Worm (Caenorhabditis elegans) whole organism, mixed stage, embryonic: ENCODE results near the gene kqt-1.

ENCODE experiments used
- M03D4.4 ChIP-seq: sonication (generic microtip); optimal IDR thresholded peaks from 2 replicates; lab custom pipeline; 2017; ENCODE audit warnings: mild to moderate bottlenecking, missing genetic modification characterization, missing compliant biosample characterization
- bed-3 ChIP-seq: fragments of 200-800 bp; sonication (Bioruptor generic); optimal IDR thresholded peaks from 3 replicates; lab custom pipeline; 2018; ENCODE audit warnings: mild to moderate bottlenecking, missing genetic modification characterization, moderate library complexity, missing compliant biosample characterization
- ceh-39 ChIP-seq: fragments of 150-350 bp; optimal IDR thresholded peaks from 2 replicates; lab custom pipeline; 2014; ENCODE audit warnings: missing biosample characterization, missing genetic modification characterization
- ceh-43 ChIP-seq: fragments of 200-800 bp; sonication (Bioruptor generic); optimal IDR thresholded peaks from 2 replicates; lab custom pipeline; 2018; ENCODE audit warnings: mild to moderate bottlenecking, missing genetic modification characterization, moderate library complexity, missing compliant biosample characterization
- ces-1 ChIP-seq: fragments of 150-350 bp; optimal IDR thresholded peaks from 2 replicates; lab custom pipeline; 2014; ENCODE audit warnings: missing biosample characterization, missing genetic modification reagents, missing genetic modification characterization
- cnd-1 ChIP-seq: fragments of 200-800 bp; sonication (Bioruptor generic); optimal IDR thresholded peaks from 2 replicates; lab custom pipeline; 2018; ENCODE audit warnings: mild to moderate bottlenecking, missing genetic modification characterization, missing compliant biosample characterization
- elt-1 ChIP-seq: sonication (generic microtip); optimal IDR thresholded peaks from 2 replicates; lab custom pipeline; 2017; ENCODE audit warnings: missing genetic modification characterization, mild to moderate bottlenecking, missing compliant biosample characterization, antibody characterized with exemption, moderate library complexity, borderline replicate concordance; ENCODE audit not compliant: insufficient read depth
- elt-3 ChIP-seq: fragments of 150-350 bp; optimal IDR thresholded peaks from 2 replicates; lab custom pipeline; 2014; ENCODE audit warnings: missing biosample characterization, missing genetic modification characterization
- flh-1 ChIP-seq: fragments of 200-800 bp; sonication (Bioruptor generic); optimal IDR thresholded peaks from 2 replicates; lab custom pipeline; 2018; ENCODE audit warnings: mild to moderate bottlenecking, missing genetic modification characterization, moderate library complexity, missing compliant biosample characterization
- ham-2 ChIP-seq: fragments of 200-800 bp; sonication (Bioruptor generic); optimal IDR thresholded peaks from 2 replicates; lab custom pipeline; 2018; ENCODE audit warnings: mild to moderate bottlenecking, missing genetic modification characterization, missing compliant biosample characterization
- hlh-1 ChIP-seq: fragments of 150-350 bp; optimal IDR thresholded peaks from 2 replicates; lab custom pipeline; 2014; ENCODE audit warnings: missing biosample characterization, missing genetic modification reagents, missing genetic modification characterization
- lin-13 ChIP-seq: fragments of 150-350 bp; optimal IDR thresholded peaks from 2 replicates; lab custom pipeline; 2014; ENCODE audit warnings: missing biosample characterization, missing genetic modification characterization
- lin-32 ChIP-seq: fragments of 200-800 bp; sonication (Bioruptor generic); optimal IDR thresholded peaks from 2 replicates; lab custom pipeline; 2018; ENCODE audit warnings: mild to moderate bottlenecking, missing genetic modification characterization, missing compliant biosample characterization
- lsy-2 ChIP-seq: fragments of 150-350 bp; optimal IDR thresholded peaks from 2 replicates; lab custom pipeline; 2014; ENCODE audit warnings: missing biosample characterization, missing genetic modification characterization
- mep-1 ChIP-seq: fragments of 150-350 bp; optimal IDR thresholded peaks from 2 replicates; lab custom pipeline; 2017; ENCODE audit warnings: missing biosample characterization, missing genetic modification reagents, missing genetic modification characterization, inconsistent platforms
- mls-2 ChIP-seq: sonication (generic microtip); optimal IDR thresholded peaks from 2 replicates; lab custom pipeline; 2016; ENCODE audit warnings: mild to moderate bottlenecking, missing genetic modification characterization, moderate library complexity, missing compliant biosample characterization
- nhr-12 ChIP-seq: fragments of 150-350 bp; optimal IDR thresholded peaks from 2 replicates; lab custom pipeline; 2014; ENCODE audit warnings: missing biosample characterization, missing genetic modification characterization
- nhr-2 ChIP-seq: fragments of 150-350 bp; optimal IDR thresholded peaks from 2 replicates; lab custom pipeline; 2014; ENCODE audit warnings: missing biosample characterization, missing genetic modification characterization
- nhr-237 ChIP-seq: fragments of 150-350 bp; optimal IDR thresholded peaks from 2 replicates; lab custom pipeline; 2014; ENCODE audit warnings: missing biosample characterization, missing genetic modification characterization
- nhr-28 ChIP-seq: fragments of 150-350 bp; optimal IDR thresholded peaks from 2 replicates; lab custom pipeline; 2014; ENCODE audit warnings: missing biosample characterization, missing genetic modification characterization
- nhr-76 ChIP-seq: sonication (generic microtip); optimal IDR thresholded peaks from 2 replicates; lab custom pipeline; 2017; ENCODE audit warnings: missing biosample characterization, missing genetic modification characterization
- pha-4 ChIP-seq: fragments of 150-350 bp; optimal IDR thresholded peaks from 2 replicates; lab custom pipeline; 2018; ENCODE audit warnings: missing biosample characterization, missing genetic modification reagents, missing genetic modification characterization
- sem-2 ChIP-seq: fragments of 200-800 bp; sonication (Bioruptor generic); optimal IDR thresholded peaks from 2 replicates; lab custom pipeline; 2018; ENCODE audit warnings: mild to moderate bottlenecking, missing genetic modification characterization, missing compliant biosample characterization
- snpc-4 ChIP-seq: fragments of 150-350 bp; optimal IDR thresholded peaks from 2 replicates; lab custom pipeline; 2014; ENCODE audit warnings: missing biosample characterization, missing genetic modification characterization
- sptf-1 ChIP-seq: sonication (generic microtip); optimal IDR thresholded peaks from 2 replicates; lab custom pipeline; 2017; ENCODE audit warnings: mild to moderate bottlenecking, missing genetic modification characterization, moderate library complexity, missing compliant biosample characterization
- tbx-8 ChIP-seq: fragments of 200-800 bp; sonication (Bioruptor generic); optimal IDR thresholded peaks from 2 replicates; lab custom pipeline; 2018; ENCODE audit warnings: mild to moderate bottlenecking, missing genetic modification characterization, moderate library complexity, missing compliant biosample characterization
- unc-39 ChIP-seq: fragments of 150-350 bp; optimal IDR thresholded peaks from 2 replicates; lab custom pipeline; 2014; ENCODE audit warnings: missing biosample characterization, missing genetic modification characterization
- unc-62 ChIP-seq: fragments of 150-350 bp; optimal IDR thresholded peaks from 2 replicates; lab custom pipeline; 2014; ENCODE audit warnings: missing biosample characterization, missing genetic modification reagents, missing genetic modification characterization
- zip-8 ChIP-seq: fragments of 150-350 bp; optimal IDR thresholded peaks from 2 replicates; lab custom pipeline; 2014; ENCODE audit warnings: missing biosample characterization, missing genetic modification characterization
- ztf-11 ChIP-seq: fragments of 150-350 bp; optimal IDR thresholded peaks from 2 replicates; lab custom pipeline; 2014; ENCODE audit warnings: missing biosample characterization, missing genetic modification characterization

kqt-1 gene

DNA sequence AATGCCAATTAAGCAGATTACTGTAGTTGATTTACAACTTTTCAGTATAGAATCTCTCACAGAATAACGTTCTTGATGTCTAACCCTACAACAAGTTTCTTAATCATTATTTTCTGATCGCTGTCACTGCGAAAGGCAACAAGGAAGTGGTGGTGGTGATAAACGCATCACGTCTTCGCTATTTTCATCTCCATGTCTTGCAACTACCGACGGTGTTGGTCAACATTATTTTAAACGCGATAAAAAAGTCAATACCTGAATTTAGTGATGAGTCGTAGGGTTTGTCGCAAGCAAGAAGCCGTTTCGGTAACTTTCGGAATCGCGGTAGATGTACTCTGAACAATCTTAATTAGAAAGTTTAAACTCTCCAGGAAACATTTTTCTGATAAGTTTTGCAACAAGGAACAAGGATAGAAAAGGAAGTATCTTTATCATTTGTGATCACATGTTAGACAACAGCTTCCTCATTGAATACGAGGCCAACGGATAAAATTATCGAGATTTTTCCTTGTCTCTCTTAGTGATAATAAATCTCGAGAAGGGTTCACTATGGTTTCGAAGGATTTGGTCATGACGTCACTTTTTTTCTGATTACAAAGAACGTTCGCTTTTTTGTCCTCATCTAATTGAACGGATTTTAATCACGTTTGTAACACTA is 45.1 kb downstream of the kqt-1 start:
- no peak for TF ChIP-seq unc-39
- TF ChIP-seq pha-4 (tag; lab: Kevin White, UChicago) = no peak
- no peak for TF ChIP-seq elt-1
- TF ChIP-seq ceh-39 = no peak
- no peak for TF ChIP-seq hlh-1 (tag; lab: Kevin White, UChicago)
- TF ChIP-seq M03D4.4 (tag; lab: Kevin White, UChicago) = no peak
- TF ChIP-seq lsy-2 (tag; lab: Kevin White, UChicago) = no peak
- no peak for TF ChIP-seq nhr-12 (tag; lab: Kevin White, UChicago)
- no peak for TF ChIP-seq nhr-28 (tag; lab: Kevin White, UChicago)
- no peak for TF ChIP-seq nhr-237
- no peak for TF ChIP-seq mls-2 (tag; lab: Kevin White, UChicago)
- no peak for TF ChIP-seq snpc-4 (tag; lab: Kevin White, UChicago)
- TF ChIP-seq tbx-8 (GFP tag; lab: Kevin White, UChicago) = no peak
- TF ChIP-seq ham-2 = no peak
- TF ChIP-seq ceh-43 (GFP tag; lab: Kevin White, UChicago) = no peak

DNA sequence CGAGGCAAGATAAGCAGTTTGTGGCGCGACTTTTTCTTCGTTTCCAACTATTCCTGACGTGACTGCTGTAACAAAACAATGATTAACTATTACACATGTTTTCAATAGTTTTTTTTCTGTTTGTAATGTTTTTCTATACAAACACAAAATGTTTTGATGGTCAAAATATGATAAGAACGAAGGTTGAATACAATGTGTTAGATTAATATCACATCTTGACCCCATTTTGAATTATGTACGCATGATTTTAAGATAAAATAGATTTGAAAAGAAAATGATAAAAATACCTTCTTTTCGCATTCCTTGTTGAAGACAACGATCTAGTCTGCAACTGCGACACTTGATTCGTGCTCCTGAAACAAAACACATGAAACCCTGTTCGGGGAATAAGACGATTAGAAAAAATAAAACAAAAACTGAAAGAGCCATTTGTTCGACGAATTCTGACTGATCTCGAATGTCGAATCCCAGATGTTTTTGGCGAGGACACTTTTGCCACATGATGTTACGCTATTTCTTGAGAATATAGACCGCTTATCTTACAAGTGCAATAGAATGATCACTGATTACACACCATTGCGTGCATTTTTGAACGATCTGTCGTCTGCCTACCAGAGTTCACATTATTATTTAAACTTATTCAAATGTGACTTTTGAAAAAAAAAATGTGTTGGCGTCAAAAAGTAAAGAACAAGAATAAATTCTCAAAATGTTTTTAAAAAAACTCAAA is 46.5 kb downstream of the kqt-1 start:
- TF ChIP-seq elt-1 = peak; percentile 51
- TF ChIP-seq ceh-39 = no peak

DNA sequence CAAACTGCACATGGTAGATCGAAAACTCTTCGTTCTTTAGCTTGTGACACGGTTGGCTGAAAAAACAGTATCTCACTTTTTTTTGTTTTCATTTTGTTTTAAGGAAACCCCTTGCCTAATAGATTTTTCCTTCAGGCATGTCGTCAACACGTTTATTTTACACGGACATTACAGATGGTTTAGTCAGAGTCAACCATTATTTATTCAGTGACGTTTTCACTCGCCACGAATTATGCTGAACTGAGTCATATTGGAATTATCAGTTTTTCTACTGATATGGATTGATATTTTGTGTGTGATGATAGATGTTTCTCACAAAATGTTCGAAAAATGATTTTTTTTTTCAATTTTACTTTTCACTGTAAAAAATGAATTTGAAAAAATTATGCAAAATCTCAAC is 48.7 kb downstream of the kqt-1 start:
- TF ChIP-seq tbx-8 (GFP tag; lab: Kevin White, UChicago) (no peak), sptf-1 (tag; lab: Kevin White, UChicago) (no peak), hlh-1 (tag; lab: Kevin White, UChicago) (no peak), bed-3 (GFP tag; lab: Kevin White, UChicago) (no peak), pha-4 (tag; lab: Kevin White, UChicago) (no peak), mep-1 (tag; lab: Kevin White, UChicago) (no peak), nhr-12 (tag; lab: Kevin White, UChicago) (no peak), lsy-2 (tag; lab: Kevin White, UChicago) (no peak), sem-2 (GFP tag; lab: Kevin White, UChicago) (no peak), flh-1 (no peak), unc-62 (no peak), ceh-39 (no peak), ceh-43 (GFP tag; lab: Kevin White, UChicago) (no peak), ztf-11 (tag; lab: Kevin White, UChicago) (no peak), zip-8 (tag; lab: Kevin White, UChicago) (no peak), nhr-76 (no peak), lin-32 (GFP tag; lab: Kevin White, UChicago) (no peak)
- TF ChIP-seq, all 35 proteins: peak for 0

DNA sequence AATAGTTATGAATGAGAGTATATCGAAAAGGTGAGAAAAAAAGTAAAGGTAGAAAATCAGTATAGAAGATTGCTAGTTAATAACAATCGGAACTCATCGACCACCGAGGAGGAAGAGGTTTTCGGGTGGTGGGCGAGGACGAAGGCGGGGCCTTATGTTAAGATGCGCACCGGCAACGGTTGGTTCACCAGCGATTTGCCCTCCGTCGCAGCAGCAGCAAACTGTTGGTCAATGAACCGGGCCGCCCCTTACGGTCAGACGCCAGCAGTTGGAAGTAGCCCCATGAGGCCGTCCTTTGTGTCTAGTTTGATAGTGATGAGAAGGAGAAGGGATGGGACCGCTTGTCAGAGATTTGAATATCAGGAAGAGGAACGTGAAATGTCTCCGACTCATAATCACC is 50.1 kb downstream of the kqt-1 start, which contains the start of gene nhr-137:
Gene nhr-137, minus strand, starts transcription at position 101 of the 400 bp plus-strand sequence.
- TF ChIP-seq lin-13 (tag; lab: Kevin White, UChicago) (no peak), hlh-1 (tag; lab: Kevin White, UChicago) (no peak), unc-62 (no peak), elt-3 (tag; lab: Kevin White, UChicago) (no peak), ceh-43 (GFP tag; lab: Kevin White, UChicago) (no peak), ces-1 (GFP tag; lab: Kevin White, UChicago) (no peak), nhr-237 (no peak), nhr-2 (tag; lab: Kevin White, UChicago) (no peak), flh-1 (no peak), snpc-4 (tag; lab: Kevin White, UChicago) (no peak), mep-1 (tag; lab: Kevin White, UChicago) (no peak), mls-2 (tag; lab: Kevin White, UChicago) (no peak), cnd-1 (no peak), lin-32 (GFP tag; lab: Kevin White, UChicago) (no peak), elt-1 (no peak), ham-2 (no peak), sptf-1 (tag; lab: Kevin White, UChicago) (no peak), ztf-11 (tag; lab: Kevin White, UChicago) (no peak)
- TF ChIP-seq, all 35 proteins: peak for 0
